Worm (Caenorhabditis elegans) whole organism, young adult: ENCODE data around the gene ssp-33.

Experiments used
- aptf-3 ChIP-seq: fragments of 200-800 bp; sonication (Bioruptor generic); IDR thresholded peaks from 2 replicates; pipeline ENCODE4 v1.3.6; 2022; ENCODE audit warnings: missing genetic modification characterization, missing compliant biosample characterization
- ceh-58 ChIP-seq: fragments of 200-800 bp; sonication (Bioruptor generic); IDR thresholded peaks from 2 replicates; pipeline ENCODE4 v1.3.6; 2022; ENCODE audit warnings: missing genetic modification characterization, missing compliant biosample characterization
- ceh-79 ChIP-seq: sonication (generic microtip); optimal IDR thresholded peaks from 2 replicates; lab custom pipeline; 2017; ENCODE audit warnings: mild to moderate bottlenecking, missing genetic modification characterization, missing compliant biosample characterization
- dpff-1 ChIP-seq: sonication (generic microtip); optimal IDR thresholded peaks from 2 replicates; lab custom pipeline; 2017; ENCODE audit warnings: mild to moderate bottlenecking, missing genetic modification characterization, missing compliant biosample characterization
- hlh-12 ChIP-seq: sonication (generic microtip); optimal IDR thresholded peaks from 2 replicates; lab custom pipeline; 2016; ENCODE audit warnings: missing genetic modification characterization, missing compliant biosample characterization
- hmg-20 ChIP-seq: fragments of 200-800 bp; sonication (Bioruptor generic); IDR thresholded peaks from 2 replicates; pipeline ENCODE4 v1.3.6; 2022; ENCODE audit warnings: missing genetic modification reagents, missing genetic modification characterization, missing compliant biosample characterization
- hrde-1 ChIP-seq: sonication (generic microtip); optimal IDR thresholded peaks from 2 replicates; lab custom pipeline; 2016; ENCODE audit warnings: missing genetic modification characterization, mild to moderate bottlenecking, missing compliant biosample characterization, moderate library complexity, missing genotype, missing genetic modification reagents, borderline replicate concordance
- snpc-1.1 ChIP-seq: sonication (generic microtip); optimal IDR thresholded peaks from 2 replicates; lab custom pipeline; 2017; ENCODE audit warnings: missing genetic modification characterization, mild to moderate bottlenecking, missing compliant biosample characterization, antibody characterized with exemption, moderate library complexity, missing genotype, missing genetic modification reagents; ENCODE audit not compliant: insufficient read depth
- snpc-4 ChIP-seq, 5 experiments: fragments of 150-350 bp in 1 of 5; sonication (generic microtip) in 4 of 5; optimal IDR thresholded peaks; 2 replicates each; lab custom pipeline; 2014 to 2018; ENCODE audit warnings: missing genetic modification characterization in 5 of 5, missing biosample characterization in 3 of 5, antibody characterized with exemption in 2 of 5, mild to moderate bottlenecking in 2 of 5, missing compliant biosample characterization in 2 of 5, missing genotype in 2 of 5, moderate library complexity in 2 of 5, missing genetic modification reagents in 1 of 5
- tbx-9 ChIP-seq: sonication (generic microtip); optimal IDR thresholded peaks from 2 replicates; lab custom pipeline; 2016; ENCODE audit warnings: borderline replicate concordance, missing genetic modification characterization, inconsistent platforms, missing compliant biosample characterization
- unc-62 ChIP-seq: fragments of 150-350 bp; optimal IDR thresholded peaks from 2 replicates; lab custom pipeline; 2014; ENCODE audit warnings: missing biosample characterization, missing genetic modification reagents, missing genetic modification characterization

ce11 chrV:14746975-14747374, 35.8 kb downstream of the ssp-33 start:
- no peak for TF ChIP-seq hlh-12 (tag; lab: Kevin White, UChicago)
- TF ChIP-seq tbx-9 (tag; lab: Kevin White, UChicago): no peak
- no peak for TF ChIP-seq snpc-4 (GFP tag; optimal IDR thresholded peaks at IDR 0.05; lab: Kevin White, UChicago)
- no peak for TF ChIP-seq snpc-4 (tag; optimal IDR thresholded peaks at IDR 0.05; lab: Kevin White, UChicago)
- TF ChIP-seq ceh-79: no peak
- no peak for TF ChIP-seq snpc-1.1
- no peak for TF ChIP-seq aptf-3 (GFP tag; lab: Robert Waterston, UW)
- TF ChIP-seq unc-62 (GFP tag; lab: Kevin White, UChicago): no peak
- TF ChIP-seq dpff-1 (tag; lab: Kevin White, UChicago): no peak
- TF ChIP-seq ceh-58: no peak
- no peak for TF ChIP-seq hmg-20 (GFP tag; lab: Robert Waterston, UW)
- no peak for TF ChIP-seq hrde-1
